Worm (Caenorhabditis elegans) whole organism, late embryonic: ENCODE data around the gene dhc-3.
A peak's percentile ranks its signal among the peaks of the same experiment; 100 is the strongest.
"Not testable (repeated sequence)": the region's sequence is repeated elsewhere in the genome, so short reads cannot be mapped to it uniquely, and the experiment has no call there.

Experiments used
- C38D4.7 ChIP-seq: fragments of 200-800 bp; sonication (Bioruptor generic); optimal IDR thresholded peaks from 2 replicates; lab custom pipeline; 2018; ENCODE audit warnings: mild to moderate bottlenecking, missing genetic modification characterization, moderate library complexity, missing compliant biosample characterization
- F13H6.1 ChIP-seq: sonication (generic microtip); optimal IDR thresholded peaks from 2 replicates; lab custom pipeline; 2016; ENCODE audit warnings: missing genetic modification characterization, missing compliant biosample characterization
- K09A11.1 ChIP-seq: sonication (generic microtip); optimal IDR thresholded peaks from 2 replicates; lab custom pipeline; 2017; ENCODE audit warnings: antibody characterized with exemption, mild to moderate bottlenecking, missing genetic modification characterization, missing compliant biosample characterization; ENCODE audit not compliant: insufficient read depth
- Y22D7AL.16 ChIP-seq: sonication (generic microtip); optimal IDR thresholded peaks from 2 replicates; lab custom pipeline; 2016; ENCODE audit warnings: missing genetic modification characterization, missing compliant biosample characterization
- ceh-2 ChIP-seq: sonication (generic microtip); optimal IDR thresholded peaks from 2 replicates; lab custom pipeline; 2016; ENCODE audit warnings: missing genotype, missing genetic modification characterization, missing compliant biosample characterization
- ceh-22 ChIP-seq: sonication (generic microtip); optimal IDR thresholded peaks from 2 replicates; lab custom pipeline; 2017; ENCODE audit warnings: missing biosample characterization, missing genetic modification characterization
- ceh-30 ChIP-seq: fragments of 150-350 bp; optimal IDR thresholded peaks from 2 replicates; lab custom pipeline; 2014; ENCODE audit warnings: missing biosample characterization, missing genetic modification characterization
- ceh-31 ChIP-seq: sonication (generic microtip); optimal IDR thresholded peaks from 2 replicates; lab custom pipeline; 2016; ENCODE audit warnings: missing genetic modification characterization, missing compliant biosample characterization
- ceh-34 ChIP-seq: sonication (generic microtip); optimal IDR thresholded peaks from 2 replicates; lab custom pipeline; 2016; ENCODE audit warnings: mild to moderate bottlenecking, missing genetic modification characterization, missing compliant biosample characterization
- ceh-45 ChIP-seq: fragments of 200-800 bp; sonication (Bioruptor generic); IDR thresholded peaks from 2 replicates; pipeline ENCODE4 v1.3.6; 2022; ENCODE audit warnings: missing genetic modification reagents, missing genetic modification characterization, missing compliant biosample characterization
- ceh-48 ChIP-seq: sonication (generic microtip); optimal IDR thresholded peaks from 2 replicates; lab custom pipeline; 2016; ENCODE audit warnings: missing genetic modification characterization, inconsistent platforms, missing compliant biosample characterization
- ceh-6 ChIP-seq: fragments of 200-800 bp; sonication (Bioruptor generic); optimal IDR thresholded peaks from 2 replicates; lab custom pipeline; 2018; ENCODE audit warnings: mild to moderate bottlenecking, missing genetic modification characterization, missing compliant biosample characterization
- dmd-4 ChIP-seq: sonication (generic microtip); optimal IDR thresholded peaks from 2 replicates; lab custom pipeline; 2016; ENCODE audit warnings: borderline replicate concordance, missing genetic modification characterization, missing compliant biosample characterization
- elt-2 ChIP-seq: sonication (generic microtip); optimal IDR thresholded peaks from 2 replicates; lab custom pipeline; 2016; ENCODE audit warnings: missing genetic modification reagents, missing genetic modification characterization, missing compliant biosample characterization
- fax-1 ChIP-seq: sonication (generic microtip); optimal IDR thresholded peaks from 2 replicates; lab custom pipeline; 2016; ENCODE audit warnings: missing genotype, missing genetic modification characterization, missing compliant biosample characterization
- gmeb-2 ChIP-seq: sonication (generic microtip); optimal IDR thresholded peaks from 2 replicates; lab custom pipeline; 2016; ENCODE audit warnings: missing genetic modification characterization, inconsistent platforms, missing compliant biosample characterization
- hlh-15 ChIP-seq: sonication (generic microtip); optimal IDR thresholded peaks from 2 replicates; lab custom pipeline; 2016; ENCODE audit warnings: missing genetic modification characterization, missing compliant biosample characterization
- hlh-8 ChIP-seq: sonication (generic microtip); optimal IDR thresholded peaks from 2 replicates; lab custom pipeline; 2016; ENCODE audit warnings: missing genotype, missing genetic modification characterization, missing compliant biosample characterization
- mec-3 ChIP-seq: sonication (generic microtip); optimal IDR thresholded peaks from 2 replicates; lab custom pipeline; 2016; ENCODE audit warnings: borderline replicate concordance, missing genetic modification characterization, missing compliant biosample characterization
- nfya-1 ChIP-seq: sonication (generic microtip); optimal IDR thresholded peaks from 2 replicates; lab custom pipeline; 2017; ENCODE audit warnings: missing genetic modification characterization, mild to moderate bottlenecking, missing compliant biosample characterization, antibody characterized with exemption, moderate library complexity
- nhr-11 ChIP-seq: fragments of 150-350 bp; optimal IDR thresholded peaks from 2 replicates; lab custom pipeline; 2014; ENCODE audit warnings: missing biosample characterization, missing genetic modification characterization
- npax-4 ChIP-seq: sonication (generic microtip); optimal IDR thresholded peaks from 2 replicates; lab custom pipeline; 2016; ENCODE audit warnings: missing genetic modification characterization, missing compliant biosample characterization
- pag-3 ChIP-seq: sonication (generic microtip); optimal IDR thresholded peaks from 2 replicates; lab custom pipeline; 2016; ENCODE audit warnings: missing compliant biosample characterization, missing genetic modification characterization, borderline replicate concordance
- pha-4 ChIP-seq: fragments of 150-350 bp; optimal IDR thresholded peaks from 2 replicates; lab custom pipeline; 2018; ENCODE audit warnings: missing biosample characterization, missing genetic modification reagents, missing genetic modification characterization
- pros-1 ChIP-seq: fragments of 150-350 bp; optimal IDR thresholded peaks from 2 replicates; lab custom pipeline; 2014; ENCODE audit warnings: missing biosample characterization, missing genetic modification reagents, missing genetic modification characterization
- ref-2 ChIP-seq: sonication (generic microtip); optimal IDR thresholded peaks from 2 replicates; lab custom pipeline; 2016; ENCODE audit warnings: missing genetic modification characterization, missing compliant biosample characterization
- rnt-1 ChIP-seq: sonication (generic microtip); optimal IDR thresholded peaks from 2 replicates; lab custom pipeline; 2016; ENCODE audit warnings: missing genetic modification characterization, missing compliant biosample characterization
- sox-2 ChIP-seq: fragments of 200-800 bp; sonication (Bioruptor generic); IDR thresholded peaks from 2 replicates; pipeline ENCODE4 v1.3.6; 2022; ENCODE audit warnings: missing genetic modification reagents, missing genetic modification characterization, missing compliant biosample characterization
- sox-4 ChIP-seq: sonication (generic microtip); optimal IDR thresholded peaks from 2 replicates; lab custom pipeline; 2017; ENCODE audit warnings: mild to moderate bottlenecking, missing genetic modification characterization, inconsistent platforms, missing compliant biosample characterization
- syd-9 ChIP-seq: sonication (generic microtip); optimal IDR thresholded peaks from 2 replicates; lab custom pipeline; 2016; ENCODE audit warnings: mild to moderate bottlenecking, missing genetic modification characterization, moderate library complexity, missing compliant biosample characterization
- tbx-7 ChIP-seq: sonication (generic microtip); optimal IDR thresholded peaks from 2 replicates; lab custom pipeline; 2016; ENCODE audit warnings: missing genotype, missing genetic modification characterization, missing compliant biosample characterization
- ttx-3 ChIP-seq: sonication (generic microtip); optimal IDR thresholded peaks from 2 replicates; lab custom pipeline; 2016; ENCODE audit warnings: missing genetic modification reagents, missing genetic modification characterization, missing compliant biosample characterization
- unc-3 ChIP-seq, 2 experiments: fragments of 200-800 bp in 1 of 2; sonication (Bioruptor generic) in 1 of 2; sonication (generic microtip) in 1 of 2; conservative IDR thresholded peaks in 1 of 2; optimal IDR thresholded peaks in 1 of 2; 2 replicates each; pipeline versions ENCODE4 v1.3.6 to Lab custom; 2016 to 2022; ENCODE audit warnings: missing compliant biosample characterization in 2 of 2, missing genetic modification characterization in 2 of 2, missing genetic modification reagents in 1 of 2
- unc-55 ChIP-seq: sonication (generic microtip); optimal IDR thresholded peaks from 2 replicates; lab custom pipeline; 2017; ENCODE audit warnings: missing biosample characterization, missing genetic modification reagents, missing genetic modification characterization
- zip-5 ChIP-seq: sonication (generic microtip); optimal IDR thresholded peaks from 2 replicates; lab custom pipeline; 2016; ENCODE audit warnings: missing genetic modification characterization, missing compliant biosample characterization

dhc-3 gene

DNA sequence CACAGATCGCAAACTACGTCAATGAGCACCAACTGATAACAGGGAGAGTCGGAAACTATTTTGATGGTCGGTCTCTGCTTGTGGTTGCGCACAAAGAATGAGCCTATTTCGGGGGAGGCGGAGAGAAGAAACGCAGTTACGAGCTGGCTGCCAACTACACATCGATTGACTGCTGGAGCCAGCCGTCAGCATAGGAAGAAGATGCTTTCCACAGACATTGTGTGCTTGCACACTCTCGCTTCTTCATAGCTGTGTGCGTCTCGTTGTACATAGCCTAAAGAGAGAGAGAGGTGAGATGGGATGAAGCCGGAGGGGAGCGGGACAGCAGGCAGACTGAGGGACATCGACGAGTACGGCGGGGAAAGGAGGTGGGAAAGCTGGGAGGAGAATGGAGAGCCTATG lies 8.3 kb upstream of the dhc-3 start (continued):
- TF ChIP-seq F13H6.1 (peak; percentile 7), sox-2 (GFP tag; lab: Robert Waterston, UW) (no peak), nfya-1 (tag; lab: Kevin White, UChicago) (peak; percentile 74), ceh-31 (tag; lab: Kevin White, UChicago) (peak; percentile 69), K09A11.1 (tag; lab: Kevin White, UChicago) (no peak), elt-2 (tag; lab: Kevin White, UChicago) (peak; percentile 38), C38D4.7 (peak; percentile 8), pha-4 (tag; lab: Kevin White, UChicago) (no peak), ceh-48 (peak; percentile 56), hlh-8 (tag; lab: Kevin White, UChicago) (peak; percentile 18)

DNA sequence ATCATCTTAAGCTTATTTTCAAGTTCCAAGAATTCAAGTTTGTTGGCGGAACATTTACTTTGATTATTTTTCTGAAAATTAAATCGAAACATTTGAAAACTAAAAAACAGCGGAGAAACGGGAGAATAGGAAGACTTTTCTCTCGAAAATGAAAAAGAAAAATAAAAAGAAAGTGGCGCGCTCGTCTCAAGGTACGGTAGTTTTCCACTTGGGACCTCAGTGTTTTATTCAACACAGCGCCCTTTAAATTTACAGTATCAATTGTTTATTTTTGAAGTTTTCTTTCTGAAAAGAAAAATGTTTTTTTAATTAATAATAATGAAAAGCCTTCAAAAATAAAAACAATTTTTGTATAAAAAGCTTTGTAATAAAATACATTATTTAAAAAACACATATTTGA lies 7.3 kb upstream of the dhc-3 start:
- no peak for TF ChIP-seq sox-4 (tag; lab: Kevin White, UChicago)
- TF ChIP-seq rnt-1 (tag; lab: Kevin White, UChicago), result no peak
- no peak for TF ChIP-seq npax-4
- TF ChIP-seq ttx-3 (tag; lab: Kevin White, UChicago), result no peak
- no peak for TF ChIP-seq fax-1 (tag; lab: Kevin White, UChicago)
- TF ChIP-seq pros-1, result no peak
- no peak for TF ChIP-seq hlh-15 (tag; lab: Kevin White, UChicago)
- TF ChIP-seq unc-3 (GFP tag; conservative IDR thresholded peaks at IDR 0.05; lab: Robert Waterston, UW), result no peak
- TF ChIP-seq unc-3 (tag; optimal IDR thresholded peaks at IDR 0.05; lab: Kevin White, UChicago), result no peak
- no peak for TF ChIP-seq elt-2 (tag; lab: Kevin White, UChicago)
- TF ChIP-seq tbx-7 (tag; lab: Kevin White, UChicago), result no peak
- no peak for TF ChIP-seq K09A11.1 (tag; lab: Kevin White, UChicago)
- no peak for TF ChIP-seq nfya-1 (tag; lab: Kevin White, UChicago)
- TF ChIP-seq ceh-6 (GFP tag; lab: Kevin White, UChicago), result no peak
- TF ChIP-seq unc-55, result no peak
- TF ChIP-seq dmd-4 (tag; lab: Kevin White, UChicago), result no peak
- no peak for TF ChIP-seq sox-2 (GFP tag; lab: Robert Waterston, UW)

DNA sequence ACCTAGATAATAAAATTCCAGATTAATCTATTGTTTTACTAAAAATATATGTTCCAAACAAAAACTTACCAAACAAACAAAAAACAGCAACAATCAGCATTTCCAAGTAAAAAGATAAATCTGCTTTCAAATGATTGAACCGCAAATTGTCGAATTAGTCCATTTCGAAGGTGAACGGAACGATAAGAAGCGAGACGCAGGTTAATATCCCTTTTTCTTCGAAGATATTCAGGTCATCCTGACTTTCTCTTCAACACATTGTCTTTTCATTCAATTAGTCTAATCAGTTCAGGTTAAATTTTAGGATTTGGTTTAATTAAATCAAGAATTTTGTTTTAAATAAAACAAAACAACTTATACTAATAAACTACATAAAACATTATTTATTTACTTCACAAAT lies 5.4 kb upstream of the dhc-3 start, which contains the start of gene B0365.9:
Gene B0365.9, minus strand, starts transcription at position 186 of the 400 bp plus-strand sequence.
- TF ChIP-seq ceh-22 (tag; lab: Kevin White, UChicago), result no peak
- TF ChIP-seq unc-55, result no peak
- TF ChIP-seq ref-2 (tag; lab: Kevin White, UChicago), result no peak
- TF ChIP-seq dmd-4 (tag; lab: Kevin White, UChicago), result no peak
- TF ChIP-seq gmeb-2 (tag; lab: Kevin White, UChicago), result no peak
- TF ChIP-seq K09A11.1 (tag; lab: Kevin White, UChicago), result no peak
- no peak for TF ChIP-seq ceh-45 (GFP tag; lab: Robert Waterston, UW)
- TF ChIP-seq Y22D7AL.16 (tag; lab: Kevin White, UChicago), result no peak
- no peak for TF ChIP-seq ceh-2
- TF ChIP-seq fax-1 (tag; lab: Kevin White, UChicago), result no peak
- TF ChIP-seq mec-3 (tag; lab: Kevin White, UChicago), result no peak
- TF ChIP-seq syd-9 (tag; lab: Kevin White, UChicago), result no peak
- no peak for TF ChIP-seq nhr-11 (tag; lab: Kevin White, UChicago)

DNA sequence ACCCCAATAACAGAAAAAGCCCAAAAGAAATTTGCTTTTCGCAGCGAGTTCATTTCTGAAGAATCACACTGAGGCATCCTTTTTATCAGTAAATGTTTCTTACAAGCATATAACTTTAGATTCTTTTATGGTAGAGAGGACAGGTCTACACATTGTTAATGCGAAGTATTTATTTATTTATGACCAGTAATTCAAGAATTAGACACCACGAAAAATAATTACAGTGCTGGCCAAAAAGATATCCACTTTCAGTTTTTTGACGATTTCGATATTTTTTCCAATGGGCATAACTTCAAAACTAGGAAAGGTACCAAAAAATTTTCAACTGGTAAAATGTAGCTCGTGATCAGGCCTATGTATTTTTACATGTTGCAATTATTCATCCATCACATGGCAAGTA lies 4.0 kb upstream of the dhc-3 start, which contains the start of gene clec-225:
Gene clec-225, minus strand, starts transcription at position 101 of the 400 bp plus-strand sequence.
- not testable (repeated sequence) for TF ChIP-seq ceh-31, syd-9, ceh-30 (tag; lab: Kevin White, UChicago)

DNA sequence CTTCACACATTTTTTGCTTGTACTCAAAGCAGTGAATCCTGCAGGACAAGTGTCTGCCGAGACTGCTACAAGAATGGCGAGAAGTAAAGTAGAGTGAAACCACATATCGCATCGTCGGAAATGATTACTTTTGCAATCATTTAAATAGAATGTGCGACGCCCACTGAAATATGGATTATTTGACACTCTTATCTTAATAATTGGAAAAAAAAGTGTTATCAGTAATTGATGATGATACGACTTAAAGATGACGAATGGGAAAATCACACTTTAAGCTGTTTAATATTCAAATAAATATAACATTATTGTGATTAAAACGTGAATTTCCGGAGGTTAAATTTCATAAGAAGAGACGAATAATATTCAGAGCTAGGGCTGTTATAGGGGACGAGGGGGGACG lies 826 bp upstream of the dhc-3 start, which contains the start of gene clec-41:
Gene clec-41, minus strand, starts transcription at position 147 of the 400 bp plus-strand sequence.
- TF ChIP-seq syd-9 (tag; lab: Kevin White, UChicago) (no peak), nfya-1 (tag; lab: Kevin White, UChicago) (no peak), pag-3 (tag; lab: Kevin White, UChicago) (no peak), F13H6.1 (no peak), zip-5 (no peak), ceh-34 (tag; lab: Kevin White, UChicago) (no peak)
